Fruit fly (Drosophila melanogaster): ENCODE data around the gene CG14840.

DNA sequence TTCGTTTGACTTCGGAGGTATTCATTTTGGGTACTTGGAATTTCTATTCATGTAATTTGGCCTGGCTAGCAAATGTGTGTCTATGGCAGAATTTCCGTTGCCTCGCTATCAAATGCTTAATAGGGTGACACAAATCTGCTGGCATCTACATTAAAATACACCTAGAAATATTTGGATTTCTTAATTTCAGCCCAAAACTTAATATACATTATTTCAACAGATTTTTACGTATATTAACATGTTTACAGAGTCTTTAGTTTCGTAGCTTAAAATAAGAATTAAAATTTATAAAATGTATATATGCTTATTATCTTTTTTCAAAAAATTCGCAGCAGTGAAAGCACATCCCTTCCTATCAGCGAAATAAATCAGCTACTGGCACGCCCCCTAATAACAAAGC is 32.0 kb downstream of the CG14840 start, which contains the start of gene CG9624:
- TF ChIP-seq CG32264 (GFP tag; optimal IDR thresholded peaks at IDR 0.05) (no peak), psq (GFP tag; optimal IDR thresholded peaks at IDR 0.05) (no peak)
